Worm (Caenorhabditis elegans) whole organism, mixed stage, embryonic: ENCODE measurements around the gene rheb-1.

Experiments used
- M03D4.4 ChIP-seq: sonication (generic microtip); optimal IDR thresholded peaks from 2 replicates; lab custom pipeline; 2017; ENCODE audit warnings: mild to moderate bottlenecking, missing genetic modification characterization, missing compliant biosample characterization
- bed-3 ChIP-seq: fragments of 200-800 bp; sonication (Bioruptor generic); optimal IDR thresholded peaks from 3 replicates; lab custom pipeline; 2018; ENCODE audit warnings: mild to moderate bottlenecking, missing genetic modification characterization, moderate library complexity, missing compliant biosample characterization
- blmp-1 ChIP-seq: fragments of 150-350 bp; optimal IDR thresholded peaks from 2 replicates; lab custom pipeline; 2014; ENCODE audit warnings: missing biosample characterization, missing genetic modification characterization
- ceh-39 ChIP-seq: fragments of 150-350 bp; optimal IDR thresholded peaks from 2 replicates; lab custom pipeline; 2014; ENCODE audit warnings: missing biosample characterization, missing genetic modification characterization
- ceh-43 ChIP-seq: fragments of 200-800 bp; sonication (Bioruptor generic); optimal IDR thresholded peaks from 2 replicates; lab custom pipeline; 2018; ENCODE audit warnings: mild to moderate bottlenecking, missing genetic modification characterization, moderate library complexity, missing compliant biosample characterization
- ceh-83 ChIP-seq: fragments of 200-800 bp; sonication (Bioruptor generic); optimal IDR thresholded peaks from 2 replicates; lab custom pipeline; 2018; ENCODE audit warnings: mild to moderate bottlenecking, missing genetic modification characterization, missing compliant biosample characterization
- ces-1 ChIP-seq: fragments of 150-350 bp; optimal IDR thresholded peaks from 2 replicates; lab custom pipeline; 2014; ENCODE audit warnings: missing biosample characterization, missing genetic modification reagents, missing genetic modification characterization
- cnd-1 ChIP-seq: fragments of 200-800 bp; sonication (Bioruptor generic); optimal IDR thresholded peaks from 2 replicates; lab custom pipeline; 2018; ENCODE audit warnings: mild to moderate bottlenecking, missing genetic modification characterization, missing compliant biosample characterization
- drap-1 ChIP-seq: fragments of 200-800 bp; sonication (Bioruptor generic); optimal IDR thresholded peaks from 3 replicates; lab custom pipeline; 2018; ENCODE audit warnings: mild to moderate bottlenecking, missing genetic modification characterization, missing compliant biosample characterization
- elt-1 ChIP-seq: sonication (generic microtip); optimal IDR thresholded peaks from 2 replicates; lab custom pipeline; 2017; ENCODE audit warnings: missing genetic modification characterization, mild to moderate bottlenecking, missing compliant biosample characterization, antibody characterized with exemption, moderate library complexity, borderline replicate concordance; ENCODE audit not compliant: insufficient read depth
- flh-1 ChIP-seq: fragments of 200-800 bp; sonication (Bioruptor generic); optimal IDR thresholded peaks from 2 replicates; lab custom pipeline; 2018; ENCODE audit warnings: mild to moderate bottlenecking, missing genetic modification characterization, moderate library complexity, missing compliant biosample characterization
- ham-2 ChIP-seq: fragments of 200-800 bp; sonication (Bioruptor generic); optimal IDR thresholded peaks from 2 replicates; lab custom pipeline; 2018; ENCODE audit warnings: mild to moderate bottlenecking, missing genetic modification characterization, missing compliant biosample characterization
- hlh-1 ChIP-seq: fragments of 150-350 bp; optimal IDR thresholded peaks from 2 replicates; lab custom pipeline; 2014; ENCODE audit warnings: missing biosample characterization, missing genetic modification reagents, missing genetic modification characterization
- lin-13 ChIP-seq: fragments of 150-350 bp; optimal IDR thresholded peaks from 2 replicates; lab custom pipeline; 2014; ENCODE audit warnings: missing biosample characterization, missing genetic modification characterization
- lin-32 ChIP-seq: fragments of 200-800 bp; sonication (Bioruptor generic); optimal IDR thresholded peaks from 2 replicates; lab custom pipeline; 2018; ENCODE audit warnings: mild to moderate bottlenecking, missing genetic modification characterization, missing compliant biosample characterization
- lsy-2 ChIP-seq: fragments of 150-350 bp; optimal IDR thresholded peaks from 2 replicates; lab custom pipeline; 2014; ENCODE audit warnings: missing biosample characterization, missing genetic modification characterization
- mab-5 ChIP-seq: fragments of 150-350 bp; optimal IDR thresholded peaks from 2 replicates; lab custom pipeline; 2014; ENCODE audit warnings: missing biosample characterization, missing genetic modification characterization
- mls-2 ChIP-seq: sonication (generic microtip); optimal IDR thresholded peaks from 2 replicates; lab custom pipeline; 2016; ENCODE audit warnings: mild to moderate bottlenecking, missing genetic modification characterization, moderate library complexity, missing compliant biosample characterization
- nhr-12 ChIP-seq: fragments of 150-350 bp; optimal IDR thresholded peaks from 2 replicates; lab custom pipeline; 2014; ENCODE audit warnings: missing biosample characterization, missing genetic modification characterization
- nhr-237 ChIP-seq: fragments of 150-350 bp; optimal IDR thresholded peaks from 2 replicates; lab custom pipeline; 2014; ENCODE audit warnings: missing biosample characterization, missing genetic modification characterization
- nhr-76 ChIP-seq: sonication (generic microtip); optimal IDR thresholded peaks from 2 replicates; lab custom pipeline; 2017; ENCODE audit warnings: missing biosample characterization, missing genetic modification characterization
- snpc-4 ChIP-seq: fragments of 150-350 bp; optimal IDR thresholded peaks from 2 replicates; lab custom pipeline; 2014; ENCODE audit warnings: missing biosample characterization, missing genetic modification characterization
- sptf-1 ChIP-seq: sonication (generic microtip); optimal IDR thresholded peaks from 2 replicates; lab custom pipeline; 2017; ENCODE audit warnings: mild to moderate bottlenecking, missing genetic modification characterization, moderate library complexity, missing compliant biosample characterization
- tbx-8 ChIP-seq: fragments of 200-800 bp; sonication (Bioruptor generic); optimal IDR thresholded peaks from 2 replicates; lab custom pipeline; 2018; ENCODE audit warnings: mild to moderate bottlenecking, missing genetic modification characterization, moderate library complexity, missing compliant biosample characterization
- unc-120 ChIP-seq: sonication (generic microtip); optimal IDR thresholded peaks from 2 replicates; lab custom pipeline; 2017; ENCODE audit warnings: missing genetic modification characterization, missing compliant biosample characterization; ENCODE audit not compliant: poor library complexity, severe bottlenecking
- unc-39 ChIP-seq: fragments of 150-350 bp; optimal IDR thresholded peaks from 2 replicates; lab custom pipeline; 2014; ENCODE audit warnings: missing biosample characterization, missing genetic modification characterization
- unc-62 ChIP-seq: fragments of 150-350 bp; optimal IDR thresholded peaks from 2 replicates; lab custom pipeline; 2014; ENCODE audit warnings: missing biosample characterization, missing genetic modification reagents, missing genetic modification characterization
- zip-8 ChIP-seq: fragments of 150-350 bp; optimal IDR thresholded peaks from 2 replicates; lab custom pipeline; 2014; ENCODE audit warnings: missing biosample characterization, missing genetic modification characterization
- ztf-11 ChIP-seq: fragments of 150-350 bp; optimal IDR thresholded peaks from 2 replicates; lab custom pipeline; 2014; ENCODE audit warnings: missing biosample characterization, missing genetic modification characterization

rheb-1 gene

ce11 chrIII:9485373-9485772, 29.5 kb upstream of the rheb-1 start, which contains the start of gene bre-3:
Gene bre-3, minus strand, starts transcription at chrIII:9485473.
- TF ChIP-seq lsy-2 (tag; lab: Kevin White, UChicago) (no peak), hlh-1 (tag; lab: Kevin White, UChicago) (no peak), blmp-1 (tag; lab: Kevin White, UChicago) (no peak), elt-1 (tag; lab: Kevin White, UChicago) (no peak), ceh-39 (no peak), tbx-8 (GFP tag; lab: Kevin White, UChicago) (no peak), bed-3 (GFP tag; lab: Kevin White, UChicago) (no peak), snpc-4 (no peak), unc-120 (tag; lab: Kevin White, UChicago) (no peak), nhr-76 (tag; lab: Kevin White, UChicago) (no peak), M03D4.4 (no peak), mls-2 (tag; lab: Kevin White, UChicago) (no peak), sptf-1 (tag; lab: Kevin White, UChicago) (no peak), zip-8 (tag; lab: Kevin White, UChicago) (no peak), nhr-237 (tag; lab: Kevin White, UChicago) (no peak), ztf-11 (no peak), ceh-43 (GFP tag; lab: Kevin White, UChicago) (no peak), ceh-83 (no peak)
- TF ChIP-seq, all 35 proteins: peak for 0

DNA sequence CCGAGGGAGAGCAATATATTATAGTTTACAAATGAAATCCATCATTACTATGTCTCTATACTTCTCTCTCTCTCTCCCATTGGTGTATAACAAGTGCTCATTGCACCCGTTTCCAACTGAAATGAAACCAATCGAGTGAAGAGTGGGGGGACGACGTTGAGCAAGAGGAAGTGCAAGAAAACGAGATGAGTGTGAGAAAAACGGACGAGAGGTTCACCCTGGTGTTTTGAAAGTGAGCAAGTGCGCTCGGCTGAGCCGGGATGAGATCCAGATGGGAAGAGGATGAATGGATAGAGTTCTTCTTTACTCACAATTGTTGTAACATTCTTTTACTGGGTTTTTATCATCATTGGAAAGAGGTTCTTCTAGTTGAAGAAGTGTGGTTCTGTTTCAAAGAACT, 27.9 kb upstream of the rheb-1 start:
- TF ChIP-seq elt-1 (tag; lab: Kevin White, UChicago) (no peak), ces-1 (GFP tag; lab: Kevin White, UChicago) (peak; percentile 36), unc-62 (peak; percentile 20), ceh-39 (no peak), cnd-1 (tag; lab: Kevin White, UChicago) (peak; percentile 19), mls-2 (tag; lab: Kevin White, UChicago) (no peak), mab-5 (tag; lab: Kevin White, UChicago) (peak; percentile 29), hlh-1 (tag; lab: Kevin White, UChicago) (peak; percentile 76), bed-3 (GFP tag; lab: Kevin White, UChicago) (no peak)

DNA sequence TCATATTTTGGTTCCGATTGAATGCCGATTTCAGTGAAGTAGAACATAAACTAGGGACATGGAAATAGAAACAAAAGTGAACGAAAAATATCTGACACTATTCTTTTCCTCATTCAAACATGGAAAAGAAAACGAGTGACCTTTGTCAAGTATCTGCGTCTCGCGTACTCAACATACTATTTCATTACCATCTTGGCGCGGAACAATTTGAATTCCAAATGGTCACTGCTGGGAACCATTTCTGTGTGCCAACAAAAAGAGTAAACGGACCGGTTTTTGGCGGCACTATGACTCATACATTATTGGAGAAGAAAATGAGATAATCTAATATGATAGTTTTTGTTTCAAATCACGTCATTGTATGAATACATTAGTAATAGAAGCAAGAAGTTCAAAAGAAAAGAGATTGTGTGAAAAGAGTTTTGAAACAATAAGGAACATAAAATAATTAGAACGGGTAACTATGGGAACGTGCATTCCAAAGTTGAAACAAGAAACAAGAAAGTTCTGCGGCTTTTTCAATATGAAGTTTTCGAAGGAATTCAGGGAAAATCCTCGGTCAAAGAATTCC, 26.7 kb upstream of the rheb-1 start:
- TF ChIP-seq ceh-43 (GFP tag; lab: Kevin White, UChicago) (no peak), ceh-39 (no peak)

DNA sequence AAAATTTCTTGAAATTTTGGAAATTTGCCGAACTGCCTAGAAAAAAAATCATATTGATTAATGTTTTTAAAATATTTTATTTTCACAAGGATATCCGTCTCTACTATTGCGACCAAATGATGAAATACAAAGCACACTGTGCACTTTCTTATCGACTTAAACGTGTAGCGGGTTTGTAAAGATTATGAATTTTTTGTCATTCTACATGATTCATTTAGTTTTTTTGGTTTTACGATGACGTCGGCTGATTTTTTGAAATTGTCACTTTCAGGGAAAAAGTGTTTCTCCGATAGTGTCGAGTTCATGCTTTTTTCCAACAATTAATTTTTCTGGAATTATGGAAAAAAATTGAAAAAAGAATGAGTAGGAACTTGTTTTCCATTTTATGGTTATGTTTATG, 20.7 kb upstream of the rheb-1 start:
- TF ChIP-seq nhr-12 (tag; lab: Kevin White, UChicago) (no peak), nhr-237 (tag; lab: Kevin White, UChicago) (no peak), mab-5 (tag; lab: Kevin White, UChicago) (no peak), mls-2 (tag; lab: Kevin White, UChicago) (no peak), cnd-1 (tag; lab: Kevin White, UChicago) (no peak), ham-2 (GFP tag; lab: Kevin White, UChicago) (no peak), M03D4.4 (no peak), zip-8 (tag; lab: Kevin White, UChicago) (no peak), unc-39 (no peak), ceh-83 (no peak), unc-120 (tag; lab: Kevin White, UChicago) (no peak), lsy-2 (tag; lab: Kevin White, UChicago) (no peak), drap-1 (GFP tag; lab: Kevin White, UChicago) (no peak), snpc-4 (no peak), tbx-8 (GFP tag; lab: Kevin White, UChicago) (no peak), flh-1 (GFP tag; lab: Kevin White, UChicago) (no peak), ceh-43 (GFP tag; lab: Kevin White, UChicago) (no peak), lin-32 (GFP tag; lab: Kevin White, UChicago) (no peak), ces-1 (GFP tag; lab: Kevin White, UChicago) (no peak)
- TF ChIP-seq, all 35 proteins: peak for 0

- no peak for TF ChIP-seq ceh-43 (GFP tag; lab: Kevin White, UChicago)
- TF ChIP-seq lin-32 (GFP tag; lab: Kevin White, UChicago), result no peak
- no peak for TF ChIP-seq lin-13 (tag; lab: Kevin White, UChicago)
Measured at ce11 chrIII:9474501-9474900, 18.7 kb upstream of the rheb-1 start.
